Fruit fly (Drosophila melanogaster) whole organism, embryonic: ENCODE measurements around the gene Tep1.

ENCODE experiments used
- CG10565 ChIP-seq: fragments of 200-800 bp; sonication (Bioruptor generic); optimal IDR thresholded peaks from 3 replicates; lab custom pipeline; 2016; ENCODE audit warnings: missing biosample characterization, mild to moderate bottlenecking, missing genetic modification characterization
- CG10959 ChIP-seq: fragments of 200-800 bp; sonication (Bioruptor generic); IDR thresholded peaks from 2 replicates; pipeline ENCODE4 v1.3.6; 2022; ENCODE audit warnings: missing biosample characterization, missing genetic modification characterization
- CG11247 ChIP-seq: fragments of 200-800 bp; sonication (Bioruptor generic); IDR thresholded peaks from 2 replicates; pipeline ENCODE4 v1.3.6; 2022; ENCODE audit warnings: missing biosample characterization, missing genetic modification characterization
- CG12659 ChIP-seq: fragments of 200-800 bp; sonication (Bioruptor generic); optimal IDR thresholded peaks from 3 replicates; lab custom pipeline; 2017; ENCODE audit warnings: mild to moderate bottlenecking, missing biosample characterization, missing genetic modification reagents, missing genetic modification characterization
- CG1529 ChIP-seq: fragments of 200-800 bp; sonication (Bioruptor generic); optimal IDR thresholded peaks from 3 replicates; lab custom pipeline; 2018; ENCODE audit warnings: missing biosample characterization, missing genetic modification characterization
- CG15479 ChIP-seq: fragments of 200-800 bp; sonication (Bioruptor generic); optimal IDR thresholded peaks from 3 replicates; lab custom pipeline; 2019; ENCODE audit warnings: missing biosample characterization, mild to moderate bottlenecking, missing genetic modification characterization, moderate library complexity
- CG17328 ChIP-seq: fragments of 200-800 bp; sonication (Bioruptor generic); IDR thresholded peaks from 2 replicates; pipeline ENCODE4 v1.3.6; 2022; ENCODE audit warnings: missing biosample characterization, missing genetic modification characterization
- CG17802 ChIP-seq: fragments of 200-800 bp; sonication (Bioruptor generic); optimal IDR thresholded peaks from 2 replicates; lab custom pipeline; 2018; ENCODE audit warnings: missing biosample characterization, mild to moderate bottlenecking, missing genetic modification characterization, moderate library complexity
- CG2875 ChIP-seq: fragments of 200-800 bp; sonication (Bioruptor generic); optimal IDR thresholded peaks from 2 replicates; lab custom pipeline; 2017; ENCODE audit warnings: missing biosample characterization, mild to moderate bottlenecking, missing genetic modification characterization, missing genetic modification reagents
- CG2889 ChIP-seq: fragments of 200-800 bp; sonication (Bioruptor generic); IDR thresholded peaks from 3 replicates; pipeline ENCODE4 v1.3.6; 2022; ENCODE audit warnings: missing biosample characterization, missing genetic modification characterization
- CG32532 ChIP-seq: fragments of 200-800 bp; sonication (Bioruptor generic); IDR thresholded peaks from 2 replicates; pipeline ENCODE4 v1.3.6; 2022; ENCODE audit warnings: missing biosample characterization, missing genetic modification characterization
- CG33557 ChIP-seq: fragments of 200-800 bp; sonication (Bioruptor generic); optimal IDR thresholded peaks from 2 replicates; lab custom pipeline; 2019; ENCODE audit warnings: missing biosample characterization, mild to moderate bottlenecking, missing genetic modification characterization, moderate library complexity
- CG4360 ChIP-seq: fragments of 200-800 bp; sonication (Bioruptor generic); IDR thresholded peaks from 2 replicates; pipeline ENCODE4 v1.3.6; 2022; ENCODE audit warnings: missing biosample characterization, missing genetic modification characterization
- CG4820 ChIP-seq: fragments of 200-800 bp; sonication (Bioruptor generic); optimal IDR thresholded peaks from 3 replicates; lab custom pipeline; 2016; ENCODE audit warnings: missing biosample characterization, missing genetic modification characterization
- CG6683 ChIP-seq: fragments of 200-800 bp; sonication (Bioruptor generic); optimal IDR thresholded peaks from 2 replicates; lab custom pipeline; 2017; ENCODE audit warnings: missing biosample characterization, mild to moderate bottlenecking, missing genetic modification characterization, missing genetic modification reagents
- CG7786 ChIP-seq: fragments of 200-800 bp; sonication (Bioruptor generic); optimal IDR thresholded peaks from 2 replicates; lab custom pipeline; 2016; ENCODE audit warnings: missing biosample characterization, missing genetic modification characterization
- CG9437 ChIP-seq: fragments of 200-800 bp; sonication (Bioruptor generic); optimal IDR thresholded peaks from 2 replicates; lab custom pipeline; 2018; ENCODE audit warnings: missing biosample characterization, mild to moderate bottlenecking, missing genetic modification characterization
- Dad ChIP-seq: fragments of 200-800 bp; sonication (Bioruptor generic); optimal IDR thresholded peaks from 3 replicates; lab custom pipeline; 2016; ENCODE audit warnings: missing biosample characterization, missing genetic modification characterization
- Dbx ChIP-seq: fragments of 200-800 bp; sonication (Bioruptor generic); IDR thresholded peaks from 3 replicates; pipeline ENCODE4 v1.3.6; 2022; ENCODE audit warnings: missing biosample characterization, missing genetic modification characterization
- Doc3 ChIP-seq: fragments of 200-800 bp; sonication (Bioruptor generic); IDR thresholded peaks from 3 replicates; pipeline ENCODE4 v1.3.6; 2022; ENCODE audit warnings: missing biosample characterization, missing genetic modification characterization; ENCODE audit not compliant: partially characterized antibody
- Fer3 ChIP-seq: fragments of 200-800 bp; sonication (Bioruptor generic); optimal IDR thresholded peaks from 2 replicates; lab custom pipeline; 2018; ENCODE audit warnings: missing biosample characterization, mild to moderate bottlenecking, missing genetic modification characterization, moderate library complexity
- Nf-YA ChIP-seq: fragments of 200-800 bp; sonication (Bioruptor generic); IDR thresholded peaks from 2 replicates; pipeline ENCODE4 v1.3.6; 2022; ENCODE audit warnings: missing biosample characterization, missing genetic modification characterization
- NfI ChIP-seq: fragments of 200-800 bp; sonication (Bioruptor generic); optimal IDR thresholded peaks from 3 replicates; lab custom pipeline; 2018; ENCODE audit warnings: missing biosample characterization, mild to moderate bottlenecking, missing genetic modification characterization, moderate library complexity
- Ravus ChIP-seq: fragments of 200-800 bp; sonication (Bioruptor generic); IDR thresholded peaks from 2 replicates; pipeline ENCODE4 v1.3.6; 2022; ENCODE audit warnings: missing biosample characterization, missing genetic modification characterization
- Scr ChIP-seq: fragments of 200-800 bp; sonication (Bioruptor generic); IDR thresholded peaks from 2 replicates; pipeline ENCODE4 v1.3.6; 2022; ENCODE audit warnings: missing biosample characterization, missing genetic modification characterization; ENCODE audit not compliant: partially characterized antibody
- Sin3A ChIP-seq: fragments of >200 bp; optimal IDR thresholded peaks from 2 replicates; lab custom pipeline; 2018
- Xbp1 ChIP-seq: fragments of 200-800 bp; sonication (Bioruptor generic); optimal IDR thresholded peaks from 3 replicates; lab custom pipeline; 2016; ENCODE audit warnings: missing biosample characterization, mild to moderate bottlenecking, missing genetic modification characterization
- ab ChIP-seq: fragments of 200-800 bp; sonication (Bioruptor generic); optimal IDR thresholded peaks from 2 replicates; lab custom pipeline; 2016; ENCODE audit warnings: missing biosample characterization, missing genetic modification characterization
- al ChIP-seq: fragments of 200-800 bp; sonication (Bioruptor generic); IDR thresholded peaks from 2 replicates; pipeline ENCODE4 v1.3.6; 2022; ENCODE audit warnings: missing biosample characterization, missing genetic modification characterization
- az2 ChIP-seq: fragments of 200-800 bp; sonication (Bioruptor generic); optimal IDR thresholded peaks from 3 replicates; lab custom pipeline; 2016; ENCODE audit warnings: missing biosample characterization, missing genetic modification characterization
- bsh ChIP-seq, 2 experiments: fragments of 200-800 bp; sonication (Bioruptor generic); optimal IDR thresholded peaks; 2 replicates each; lab custom pipeline; 2017 to 2018; ENCODE audit warnings: mild to moderate bottlenecking in 2 of 2, missing biosample characterization in 2 of 2, missing genetic modification characterization in 2 of 2, moderate library complexity in 1 of 2
- chif ChIP-seq, 2 experiments: fragments of 200-800 bp; sonication (Bioruptor generic); optimal IDR thresholded peaks; 3 replicates each; lab custom pipeline; 2016; ENCODE audit warnings: missing biosample characterization in 2 of 2, missing genetic modification characterization in 2 of 2
- dan ChIP-seq: fragments of 200-800 bp; sonication (Bioruptor generic); IDR thresholded peaks from 2 replicates; pipeline ENCODE4 v1.3.6; 2022; ENCODE audit warnings: missing biosample characterization, missing genetic modification characterization
- dm ChIP-seq: fragments of 200-800 bp; sonication (Bioruptor generic); optimal IDR thresholded peaks from 3 replicates; lab custom pipeline; 2016; ENCODE audit warnings: missing biosample characterization, missing genetic modification characterization
- dmrt99B ChIP-seq: fragments of 200-800 bp; sonication (Bioruptor generic); optimal IDR thresholded peaks from 2 replicates; lab custom pipeline; 2018; ENCODE audit warnings: missing biosample characterization, mild to moderate bottlenecking, missing genetic modification characterization, moderate library complexity
- ewg ChIP-seq: fragments of 200-800 bp; sonication (Bioruptor generic); optimal IDR thresholded peaks from 3 replicates; lab custom pipeline; 2017; ENCODE audit warnings: mild to moderate bottlenecking, missing biosample characterization, missing genetic modification reagents, missing genetic modification characterization
- grn ChIP-seq: fragments of 200-800 bp; sonication (Bioruptor generic); optimal IDR thresholded peaks from 3 replicates; lab custom pipeline; 2017; ENCODE audit warnings: missing biosample characterization, missing genetic modification characterization
- her ChIP-seq: fragments of 200-800 bp; sonication (Bioruptor generic); optimal IDR thresholded peaks from 2 replicates; lab custom pipeline; 2016; ENCODE audit warnings: missing biosample characterization, missing genetic modification characterization
- ind ChIP-seq: fragments of 200-800 bp; sonication (Bioruptor generic); optimal IDR thresholded peaks from 3 replicates; lab custom pipeline; 2016; ENCODE audit warnings: missing biosample characterization, missing genetic modification characterization
- jing ChIP-seq: fragments of 200-800 bp; sonication (Bioruptor generic); optimal IDR thresholded peaks from 2 replicates; lab custom pipeline; 2018; ENCODE audit warnings: missing biosample characterization, mild to moderate bottlenecking, missing genetic modification characterization
- kni ChIP-seq: fragments of 200-800 bp; sonication (Bioruptor generic); optimal IDR thresholded peaks from 3 replicates; lab custom pipeline; 2017; ENCODE audit warnings: mild to moderate bottlenecking, missing biosample characterization, missing genetic modification reagents, missing genetic modification characterization
- lilli ChIP-seq: fragments of 200-800 bp; sonication (Bioruptor generic); optimal IDR thresholded peaks from 3 replicates; lab custom pipeline; 2016; ENCODE audit warnings: missing biosample characterization, missing genetic modification characterization
- oc ChIP-seq: fragments of 200-800 bp; sonication (Bioruptor generic); optimal IDR thresholded peaks from 2 replicates; lab custom pipeline; 2018; ENCODE audit warnings: missing biosample characterization, mild to moderate bottlenecking, missing genetic modification characterization, moderate library complexity
- pzg ChIP-seq: fragments of 200-800 bp; sonication (Bioruptor generic); optimal IDR thresholded peaks from 3 replicates; lab custom pipeline; 2018; ENCODE audit warnings: missing biosample characterization, mild to moderate bottlenecking, missing genetic modification characterization, moderate library complexity
- repo ChIP-seq: fragments of 200-800 bp; sonication (Bioruptor generic); optimal IDR thresholded peaks from 2 replicates; lab custom pipeline; 2016; ENCODE audit warnings: missing biosample characterization, missing genetic modification characterization
- rib ChIP-seq: fragments of 200-800 bp; sonication (Bioruptor generic); IDR thresholded peaks from 2 replicates; pipeline ENCODE4 v1.3.6; 2022; ENCODE audit warnings: missing biosample characterization, missing genetic modification characterization
- slbo ChIP-seq: fragments of 200-800 bp; sonication (Bioruptor generic); IDR thresholded peaks from 2 replicates; pipeline ENCODE4 v1.3.6; 2022; ENCODE audit warnings: missing biosample characterization, missing genetic modification characterization
- so ChIP-seq: fragments of 200-800 bp; sonication (Bioruptor generic); IDR thresholded peaks from 3 replicates; pipeline ENCODE4 v1.3.6; 2022; ENCODE audit warnings: missing biosample characterization, missing genetic modification characterization
- stc ChIP-seq: fragments of 200-800 bp; sonication (Bioruptor generic); IDR thresholded peaks from 2 replicates; pipeline ENCODE4 v1.3.6; 2022; ENCODE audit warnings: missing biosample characterization, missing genetic modification characterization
- zf30C ChIP-seq: fragments of 200-800 bp; sonication (Bioruptor generic); optimal IDR thresholded peaks from 3 replicates; lab custom pipeline; 2018; ENCODE audit warnings: missing biosample characterization, mild to moderate bottlenecking, missing genetic modification characterization

Tep1 gene

DNA sequence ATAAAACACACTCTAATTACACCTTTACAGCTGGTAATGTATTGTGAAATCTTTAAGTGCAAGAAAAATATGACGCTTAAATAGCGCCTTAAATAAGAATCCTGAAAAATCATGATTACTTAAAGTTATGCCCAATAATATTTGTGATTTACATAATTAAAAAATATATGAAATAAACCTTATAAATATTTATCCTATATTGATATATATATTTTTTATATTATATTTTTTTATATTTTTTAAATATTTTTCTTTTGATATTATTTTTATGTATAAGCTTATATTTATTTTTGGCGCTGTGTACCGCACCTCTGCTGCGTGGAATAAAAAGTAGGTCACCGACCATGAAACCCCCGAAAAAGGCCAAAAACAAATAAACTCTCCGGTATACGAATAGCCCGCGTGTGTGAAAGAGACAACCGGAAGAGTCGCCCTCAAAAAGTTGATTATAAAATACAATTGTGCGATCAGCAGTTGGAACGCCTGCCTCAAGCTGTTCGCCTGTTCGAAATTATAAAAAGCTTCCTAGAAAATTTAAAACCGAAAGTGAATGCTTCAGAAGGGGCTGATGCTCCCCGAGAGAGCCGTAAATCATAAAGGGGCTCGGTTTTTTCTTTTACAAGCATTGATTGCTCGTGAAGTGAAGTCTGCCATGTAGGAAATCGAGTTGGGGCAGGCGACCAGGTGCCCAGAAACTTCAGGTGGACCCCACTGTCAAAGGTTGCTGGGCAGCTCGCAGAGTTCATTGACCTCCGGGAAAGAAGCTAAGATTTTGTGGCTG is 15.1 kb upstream of the Tep1 start (continued):
- TF ChIP-seq CG2875 (peak; percentile 38), ab (GFP tag; lab: Kevin White, UChicago) (no peak), ewg (GFP tag; lab: Kevin White, UChicago) (peak; percentile 7), dan (no peak), so (GFP tag; lab: Robert Waterston, UW) (no peak; the same call in 1 of the 3 replicates), stc (GFP tag; lab: Robert Waterston, UW) (no peak), CG15479 (GFP tag; lab: Kevin White, UChicago) (no peak), Doc3 (GFP tag; lab: Robert Waterston, UW) (no peak), rib (0 out of 2 replicates have a peak, but pooled peaks have one; percentile 22), Dad (GFP tag; lab: Kevin White, UChicago) (no peak), chif (GFP tag; optimal IDR thresholded peaks at IDR 0.05; lab: Kevin White, UChicago) (no peak), pzg (GFP tag; lab: Kevin White, UChicago) (no peak), Ravus (GFP tag; lab: Robert Waterston, UW) (no peak), CG9437 (GFP tag; lab: Kevin White, UChicago) (peak; percentile 79), slbo (peak; percentile 50), al (GFP tag; lab: Robert Waterston, UW) (no peak), CG17328 (GFP tag; lab: Robert Waterston, UW) (no peak; the same call in 1 of the 2 replicates), kni (GFP tag; lab: Kevin White, UChicago) (peak; percentile 99), CG17802 (no peak), oc (tag; lab: Kevin White, UChicago) (peak; percentile 22), NfI (GFP tag; lab: Kevin White, UChicago) (peak; percentile 46), Dbx (GFP tag; lab: Robert Waterston, UW) (peak; percentile 48; the same call in 1 of the 3 replicates), Nf-YA (GFP tag; lab: Robert Waterston, UW) (no peak), Xbp1 (GFP tag; lab: Kevin White, UChicago) (peak; percentile 1), az2 (no peak), CG32532 (GFP tag; lab: Robert Waterston, UW) (peak; percentile 25; the same call in 1 of the 2 replicates), CG1529 (peak; percentile 2), Fer3 (peak; percentile 36), dmrt99B (tag; lab: Kevin White, UChicago) (peak; percentile 70), Scr (GFP tag; lab: Robert Waterston, UW) (0 out of 2 replicates have a peak, but pooled peaks have one; percentile 13), CG10959 (GFP tag; lab: Robert Waterston, UW) (no peak), CG12659 (peak; percentile 44), jing (GFP tag; lab: Kevin White, UChicago) (no peak), CG4360 (GFP tag; lab: Robert Waterston, UW) (no peak), CG11247 (GFP tag; lab: Robert Waterston, UW) (no peak), repo (GFP tag; lab: Kevin White, UChicago) (no peak), CG10565 (GFP tag; lab: Kevin White, UChicago) (no peak), grn (GFP tag; lab: Kevin White, UChicago) (no peak), CG2889 (GFP tag; lab: Robert Waterston, UW) (no peak), CG6683 (GFP tag; lab: Kevin White, UChicago) (peak; percentile 9), bsh (GFP tag; optimal IDR thresholded peaks at IDR 0.05; lab: Kevin White, UChicago) (peak in 1 of 2 experiments; percentile 78), zf30C (GFP tag; lab: Kevin White, UChicago) (peak; percentile 62), Sin3A (lab: Kevin White, UChicago) (no peak), CG33557 (GFP tag; lab: Kevin White, UChicago) (peak; percentile 68), ind (GFP tag; lab: Kevin White, UChicago) (peak; percentile 10), her (GFP tag; lab: Kevin White, UChicago) (no peak), lilli (no peak), CG7786 (no peak), CG4820 (no peak), dm (peak; percentile 12)
